Worm (Caenorhabditis elegans): ENCODE measurements around the gene K10H10.7.

The K10H10.7 gene

DNA sequence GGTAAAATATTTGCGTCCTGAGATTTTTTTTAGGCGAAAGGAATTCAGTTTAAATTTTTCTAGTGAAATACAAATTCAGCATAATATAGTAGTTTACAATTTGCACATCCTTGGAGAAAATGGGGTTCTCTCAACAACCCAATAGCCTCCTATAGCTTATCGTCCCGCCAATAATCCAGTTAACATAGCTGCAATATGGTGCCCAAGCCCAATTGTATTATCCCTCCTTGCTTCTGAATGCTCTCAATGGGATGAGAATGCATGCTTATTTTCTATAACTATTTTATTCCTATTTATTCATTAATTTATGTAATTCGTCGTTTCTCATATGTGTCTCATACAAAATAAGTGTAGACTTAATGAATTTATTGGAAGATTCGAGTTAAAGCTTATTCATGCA lies 37.4 kb downstream of the K10H10.7 start:
- TF ChIP-seq unc-62 (GFP tag; optimal IDR thresholded peaks at IDR 0.05) = no peak

Data from whole organism, dauer.